Fruit fly (Drosophila melanogaster) whole organism, prepupa: ENCODE data around the gene pcx.

ENCODE experiments used
- CG11762 ChIP-seq: fragments of 200-800 bp; sonication (Bioruptor generic); optimal IDR thresholded peaks from 3 replicates; lab custom pipeline; 2016; ENCODE audit warnings: missing biosample characterization, missing genetic modification characterization; ENCODE audit not compliant: insufficient read depth
- Ets21C ChIP-seq: fragments of 200-800 bp; sonication (Bioruptor generic); optimal IDR thresholded peaks from 3 replicates; lab custom pipeline; 2016; ENCODE audit warnings: missing biosample characterization, missing genetic modification characterization
- Sox14 ChIP-seq: fragments of 200-800 bp; sonication (Bioruptor generic); optimal IDR thresholded peaks from 3 replicates; lab custom pipeline; 2016; ENCODE audit warnings: missing biosample characterization, missing genetic modification characterization

DNA sequence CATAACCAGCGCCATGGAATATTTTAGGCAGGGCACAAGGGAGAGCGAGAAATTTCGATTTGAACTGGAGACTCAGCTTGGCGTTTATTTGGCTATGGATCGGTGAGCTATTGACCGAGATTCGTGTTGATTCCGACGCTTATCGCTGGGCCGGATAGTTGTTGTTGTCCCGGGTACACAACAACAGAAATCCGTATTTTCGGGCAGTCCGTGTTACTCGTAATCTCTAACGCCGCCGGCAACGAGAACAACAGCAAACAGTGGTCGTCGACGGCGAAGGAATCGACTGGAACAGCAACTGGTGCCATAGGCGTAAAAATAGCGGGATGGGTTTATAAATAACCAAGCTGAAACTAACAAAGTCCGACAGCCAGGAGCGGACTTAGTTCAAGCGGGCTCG lies 33.2 kb upstream of the pcx start:
- no peak for TF ChIP-seq CG11762 (GFP tag; lab: Kevin White, UChicago)
- no peak for TF ChIP-seq Sox14
- no peak for TF ChIP-seq Ets21C
